Worm (Caenorhabditis elegans): ENCODE results near the gene K04A8.1.
A peak's percentile ranks its signal among the peaks of the same experiment; 100 is the strongest.

K04A8.1 gene

DNA sequence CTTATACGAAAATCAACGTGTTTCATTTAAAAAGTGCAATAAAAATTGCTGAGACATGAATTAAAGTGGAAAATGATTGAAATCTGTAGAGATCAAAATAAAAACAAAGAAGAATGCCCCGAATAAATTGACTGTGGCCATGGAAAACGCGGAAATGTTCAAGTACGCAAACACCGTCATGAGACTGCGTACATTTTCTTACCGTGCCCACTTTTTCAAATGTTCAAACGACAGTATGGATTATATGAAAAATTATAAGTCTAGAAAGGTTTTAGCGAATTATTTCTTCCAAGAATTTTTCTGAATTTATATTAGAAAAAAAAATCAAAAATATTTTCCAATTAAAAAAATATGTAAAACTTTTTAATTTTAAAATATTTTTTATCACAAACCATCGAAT is 45.4 kb downstream of the K04A8.1 start:
- TF ChIP-seq hmg-1.2 (GFP tag; IDR thresholded peaks at IDR 0.05) (peak; percentile 20; the same call in 1 of the 2 replicates), xnd-1 (tag; optimal IDR thresholded peaks at IDR 0.05) (peak; percentile 71), snpc-4 (GFP tag; optimal IDR thresholded peaks at IDR 0.05) (no peak), snpc-4 (tag; optimal IDR thresholded peaks at IDR 0.05) (peak in 1 of 4 experiments; percentile 1), B0019.2 (GFP tag; conservative IDR thresholded peaks at IDR 0.05) (0 out of 2 replicates have a peak, but pooled peaks have one; percentile 15), unc-62 (GFP tag; optimal IDR thresholded peaks at IDR 0.05) (no peak), lin-54 (GFP tag; optimal IDR thresholded peaks at IDR 0.05) (peak; percentile 69), egl-18 (GFP tag; IDR thresholded peaks at IDR 0.05) (no peak), efl-1 (GFP tag; optimal IDR thresholded peaks at IDR 0.05) (peak; percentile 75), F49E8.2 (tag; optimal IDR thresholded peaks at IDR 0.05; ENCODE audit: insufficient read depth) (peak; percentile 0), rcor-1 (GFP tag; IDR thresholded peaks at IDR 0.05) (0 out of 2 replicates have a peak, but pooled peaks have one; percentile 20), snpc-3.4 (tag; optimal IDR thresholded peaks at IDR 0.05) (peak; percentile 45), Y79H2A.3 (GFP tag; conservative IDR thresholded peaks at IDR 0.05) (no peak), dpl-1 (GFP tag; optimal IDR thresholded peaks at IDR 0.05) (peak; percentile 42), sptf-2 (GFP tag; optimal IDR thresholded peaks at IDR 0.05) (no peak), akir-1 (GFP tag; optimal IDR thresholded peaks at IDR 0.05) (no peak), madf-6 (GFP tag; IDR thresholded peaks at IDR 0.05) (peak; percentile 95), F33H1.4 (GFP tag; IDR thresholded peaks at IDR 0.05) (peak; percentile 56), Y53F4B.3 (GFP tag; IDR thresholded peaks at IDR 0.05) (no peak), T26A5.8 (tag; optimal IDR thresholded peaks at IDR 0.05) (no peak), madf-8 (GFP tag; conservative IDR thresholded peaks at IDR 0.05) (peak; percentile 92), D2030.7 (GFP tag; IDR thresholded peaks at IDR 0.05) (peak; percentile 24; the same call in 1 of the 2 replicates), lin-35 (GFP tag; optimal IDR thresholded peaks at IDR 0.05) (peak in 1 of 3 experiments; percentile 19), pha-4 (tag; optimal IDR thresholded peaks at IDR 0.05) (no peak), chd-7 (tag; optimal IDR thresholded peaks at IDR 0.05) (no peak), lsl-1 (GFP tag; optimal IDR thresholded peaks at IDR 0.05) (peak; percentile 91), dox-1 (GFP tag; IDR thresholded peaks at IDR 0.05) (0 out of 2 replicates have a peak, but pooled peaks have one; percentile 12), nhr-120 (GFP tag; IDR thresholded peaks at IDR 0.05) (no peak), C17E4.6 (GFP tag; IDR thresholded peaks at IDR 0.05) (no peak), unc-130 (GFP tag; optimal IDR thresholded peaks at IDR 0.05) (no peak), atf-7 (tag; optimal IDR thresholded peaks at IDR 0.05) (no peak), ceh-91 (GFP tag; IDR thresholded peaks at IDR 0.05) (peak; percentile 69)

DNA sequence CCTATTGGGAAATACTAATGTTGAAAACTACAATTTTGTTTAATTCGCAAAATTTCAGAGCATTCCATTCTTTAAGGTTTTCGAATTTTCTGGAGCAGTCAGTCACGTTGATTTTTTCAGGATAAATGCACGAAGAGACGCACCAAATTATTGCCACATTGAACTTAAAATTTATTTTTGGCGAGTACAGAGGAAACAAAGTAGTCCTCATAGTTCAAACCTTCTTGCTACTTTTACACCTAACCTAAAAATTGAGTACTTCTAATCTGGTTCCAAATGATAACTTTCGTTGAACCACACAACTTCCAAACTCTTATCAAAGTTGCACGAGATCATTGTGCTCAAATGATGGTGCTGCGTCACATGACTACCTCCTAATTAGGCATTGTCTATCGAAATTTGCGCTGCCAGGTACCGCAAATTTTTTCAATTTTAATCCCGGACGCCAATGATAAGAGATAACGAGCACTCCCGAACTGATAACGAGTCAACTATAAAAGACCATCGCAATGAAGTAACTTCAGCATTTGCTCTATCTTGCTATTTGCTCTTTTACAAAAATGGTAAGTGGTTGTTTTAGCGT is 48.1 kb downstream of the K04A8.1 start, which contains the start of gene cpr-4:
Gene cpr-4, plus strand, starts transcription at position 523 of the 583 bp plus-strand sequence.
- no peak for TF ChIP-seq aptf-2 (GFP tag; conservative IDR thresholded peaks at IDR 0.05)
- no peak for TF ChIP-seq attf-5 (GFP tag; optimal IDR thresholded peaks at IDR 0.05)
- no peak for TF ChIP-seq cebp-1 (GFP tag; IDR thresholded peaks at IDR 0.05)
- TF ChIP-seq cebp-1 (tag; optimal IDR thresholded peaks at IDR 0.05), result peak; percentile 57
- TF ChIP-seq ceh-40 (GFP tag; IDR thresholded peaks at IDR 0.05), result no peak
- TF ChIP-seq mcd-1 (GFP tag; IDR thresholded peaks at IDR 0.05), result no peak; the same call in 1 of the 2 replicates
- TF ChIP-seq F33H1.4 (GFP tag; IDR thresholded peaks at IDR 0.05), result no peak
- no peak for TF ChIP-seq ztf-6 (GFP tag; IDR thresholded peaks at IDR 0.05)
- TF ChIP-seq him-1 (tag; optimal IDR thresholded peaks at IDR 0.05), result no peak
- no peak for TF ChIP-seq let-526 (GFP tag; IDR thresholded peaks at IDR 0.05)
- TF ChIP-seq nhr-27 (tag; optimal IDR thresholded peaks at IDR 0.05), result no peak
- no peak for TF ChIP-seq ceh-58 (GFP tag; IDR thresholded peaks at IDR 0.05)
- TF ChIP-seq tlf-1 (GFP tag; optimal IDR thresholded peaks at IDR 0.05), result no peak
- TF ChIP-seq athp-1 (tag; optimal IDR thresholded peaks at IDR 0.05), result no peak
- TF ChIP-seq repo-1 (tag; optimal IDR thresholded peaks at IDR 0.05), result no peak
- TF ChIP-seq B0019.2 (GFP tag; conservative IDR thresholded peaks at IDR 0.05), result no peak
- no peak for TF ChIP-seq snpc-1.1 (tag; optimal IDR thresholded peaks at IDR 0.05; ENCODE audit: insufficient read depth)
- TF ChIP-seq madf-10 (tag; optimal IDR thresholded peaks at IDR 0.05), result peak; percentile 40
- TF ChIP-seq mxl-1 (tag; optimal IDR thresholded peaks at IDR 0.05), result no peak
- TF ChIP-seq sea-2 (GFP tag; IDR thresholded peaks at IDR 0.05), result no peak
